Fruit fly (Drosophila melanogaster): ENCODE results near the gene CG45101.

CG45101 gene

dm6 chr3L:11047877-11048276, 16.9 kb upstream of the CG45101 start (continued):
- TF ChIP-seq dmrt11E (tag; optimal IDR thresholded peaks at IDR 0.05) (peak; percentile 59), gsb-n (tag; optimal IDR thresholded peaks at IDR 0.05) (peak; percentile 10), Doc3 (GFP tag; IDR thresholded peaks at IDR 0.05; ENCODE audit: partially characterized antibody) (no peak), CG11504 (tag; optimal IDR thresholded peaks at IDR 0.05) (peak; percentile 74), zen2 (GFP tag; IDR thresholded peaks at IDR 0.05; ENCODE audit: partially characterized antibody) (no peak), CG18619 (GFP tag; optimal IDR thresholded peaks at IDR 0.05) (peak; percentile 73), CG32767 (GFP tag; IDR thresholded peaks at IDR 0.05) (no peak), CG16779 (GFP tag; IDR thresholded peaks at IDR 0.05) (peak; percentile 77), CG3995 (GFP tag; optimal IDR thresholded peaks at IDR 0.05) (no peak), toy (GFP tag; IDR thresholded peaks at IDR 0.05) (no peak), CG12942 (GFP tag; optimal IDR thresholded peaks at IDR 0.05) (peak; percentile 57), CG12155 (GFP tag; optimal IDR thresholded peaks at IDR 0.05) (peak; percentile 38), abd-A (tag; optimal IDR thresholded peaks at IDR 0.05) (no peak), Deaf1 (tag; optimal IDR thresholded peaks at IDR 0.05) (peak; percentile 12), tap (tag; optimal IDR thresholded peaks at IDR 0.05) (no peak), CG3163 (GFP tag; optimal IDR thresholded peaks at IDR 0.05) (peak; percentile 64), BtbVII (GFP tag; optimal IDR thresholded peaks at IDR 0.05) (peak; percentile 24), Hr39 (optimal IDR thresholded peaks at IDR 0.05) (no peak), ranshi (GFP tag; IDR thresholded peaks at IDR 0.05) (peak; percentile 72), CG16813 (GFP tag; IDR thresholded peaks at IDR 0.05; ENCODE audit: partially characterized antibody) (no peak), CG2116 (GFP tag; optimal IDR thresholded peaks at IDR 0.05) (peak; percentile 47), Lhr (GFP tag; optimal IDR thresholded peaks at IDR 0.05) (peak; percentile 72), crol (GFP tag; IDR thresholded peaks at IDR 0.05) (no peak; the same call in 1 of the 2 replicates), sens (GFP tag) (peak; percentile 94), CG32772 (GFP tag; IDR thresholded peaks at IDR 0.05) (peak; percentile 80), HmgZ (tag; optimal IDR thresholded peaks at IDR 0.05) (peak; percentile 86), dan (GFP tag; IDR thresholded peaks at IDR 0.05) (no peak), unc-4 (GFP tag; IDR thresholded peaks at IDR 0.05; ENCODE audit: partially characterized antibody) (no peak), CG6854 (GFP tag; optimal IDR thresholded peaks at IDR 0.05) (peak; percentile 46), Dad (GFP tag; optimal IDR thresholded peaks at IDR 0.05) (peak; percentile 65), dmrt99B (tag; optimal IDR thresholded peaks at IDR 0.05) (peak; percentile 54), lbe (GFP tag; optimal IDR thresholded peaks at IDR 0.05) (no peak), CG34376 (GFP tag; optimal IDR thresholded peaks at IDR 0.05) (peak; percentile 45), peb (GFP tag; IDR thresholded peaks at IDR 0.05) (no peak; the same call in 1 of the 2 replicates), amos (GFP tag; IDR thresholded peaks at IDR 0.05; ENCODE audit: partially characterized antibody) (peak; percentile 20; the same call in 1 of the 2 replicates), Pdp1 (GFP tag; optimal IDR thresholded peaks at IDR 0.05) (peak; percentile 71 to 80), CG1233 (GFP tag; optimal IDR thresholded peaks at IDR 0.05) (peak; percentile 68), mld (GFP tag; IDR thresholded peaks at IDR 0.05; ENCODE audit: partially characterized antibody) (no peak), HLHmδ (GFP tag; optimal IDR thresholded peaks at IDR 0.05) (peak; percentile 71), zf30C (GFP tag; optimal IDR thresholded peaks at IDR 0.05) (no peak), CG2202 (tag; optimal IDR thresholded peaks at IDR 0.05) (peak; percentile 55), CG16815 (GFP tag; optimal IDR thresholded peaks at IDR 0.05) (peak; percentile 49), CG17361 (GFP tag; IDR thresholded peaks at IDR 0.05) (peak; percentile 72), cato (GFP tag; optimal IDR thresholded peaks at IDR 0.05; ENCODE audit: borderline replicate concordance) (no peak), wek (GFP tag; optimal IDR thresholded peaks at IDR 0.05) (peak; percentile 65), ap (GFP tag; IDR thresholded peaks at IDR 0.05) (peak; percentile 45; the same call in 1 of the 2 replicates), CG11093 (GFP tag; IDR thresholded peaks at IDR 0.05) (peak; percentile 50; the same call in 2 of the 3 replicates), CG17912 (GFP tag; optimal IDR thresholded peaks at IDR 0.05) (peak; percentile 85), ash1 (GFP tag; optimal IDR thresholded peaks at IDR 0.05) (peak; percentile 24), ERR (GFP tag; optimal IDR thresholded peaks at IDR 0.05) (peak; percentile 22), tgo (GFP tag; IDR thresholded peaks at IDR 0.05) (peak; percentile 80)

Measured in whole organism, embryonic.